Worm (Caenorhabditis elegans) whole organism, early embryonic: ENCODE results near the gene C09G12.5.

Experiments
- B0310.2 ChIP-seq: sonication (generic microtip); optimal IDR thresholded peaks from 2 replicates; lab custom pipeline; 2016; ENCODE audit warnings: mild to moderate bottlenecking, missing genetic modification characterization, missing compliant biosample characterization
- F13C5.2 ChIP-seq: sonication (generic microtip); optimal IDR thresholded peaks from 2 replicates; lab custom pipeline; 2017; ENCODE audit warnings: mild to moderate bottlenecking, missing genetic modification characterization, inconsistent platforms, missing compliant biosample characterization
- aly-1 ChIP-seq: sonication (generic microtip); optimal IDR thresholded peaks from 2 replicates; lab custom pipeline; 2016; ENCODE audit warnings: missing genetic modification characterization, missing compliant biosample characterization
- ama-1 ChIP-seq: fragments of 150-350 bp; optimal IDR thresholded peaks from 2 replicates; lab custom pipeline; 2014
- ceh-13 ChIP-seq: fragments of 200-800 bp; sonication (Bioruptor generic); optimal IDR thresholded peaks from 2 replicates; lab custom pipeline; 2018; ENCODE audit warnings: mild to moderate bottlenecking, missing genetic modification characterization, missing compliant biosample characterization
- ceh-36 ChIP-seq: sonication (generic microtip); optimal IDR thresholded peaks from 2 replicates; lab custom pipeline; 2016; ENCODE audit warnings: missing genetic modification characterization, inconsistent platforms, missing compliant biosample characterization
- ets-7 ChIP-seq: sonication (generic microtip); optimal IDR thresholded peaks from 2 replicates; lab custom pipeline; 2016; ENCODE audit warnings: missing genotype, missing genetic modification characterization, missing compliant biosample characterization
- flt-1 ChIP-seq: fragments of 200-800 bp; sonication (Bioruptor generic); IDR thresholded peaks from 2 replicates; pipeline ENCODE4 v1.3.6; 2022; ENCODE audit warnings: missing genetic modification characterization, missing compliant biosample characterization
- hmbx-1 ChIP-seq: sonication (generic microtip); optimal IDR thresholded peaks from 2 replicates; lab custom pipeline; 2016; ENCODE audit warnings: mild to moderate bottlenecking, missing genetic modification characterization, missing compliant biosample characterization
- hmg-4 ChIP-seq: fragments of 200-800 bp; sonication (Bioruptor generic); optimal IDR thresholded peaks from 2 replicates; lab custom pipeline; 2018; ENCODE audit warnings: mild to moderate bottlenecking, missing genetic modification characterization, missing compliant biosample characterization
- hnd-1 ChIP-seq: sonication (generic microtip); optimal IDR thresholded peaks from 2 replicates; lab custom pipeline; 2016; ENCODE audit warnings: missing genetic modification characterization, missing compliant biosample characterization
- pes-1 ChIP-seq: fragments of 200-800 bp; sonication (Bioruptor generic); IDR thresholded peaks from 2 replicates; pipeline ENCODE4 v1.3.6; 2022; ENCODE audit warnings: missing genetic modification reagents, missing genetic modification characterization, missing compliant biosample characterization
- scrt-1 ChIP-seq: fragments of 200-800 bp; sonication (Bioruptor generic); IDR thresholded peaks from 2 replicates; pipeline ENCODE4 v1.3.6; 2022; ENCODE audit warnings: missing genetic modification characterization, missing compliant biosample characterization
- sea-1 ChIP-seq: fragments of 200-800 bp; sonication (Bioruptor generic); conservative IDR thresholded peaks from 2 replicates; pipeline ENCODE4 v1.3.6; 2022; ENCODE audit warnings: missing genetic modification characterization, missing compliant biosample characterization
- tbx-11 ChIP-seq: fragments of 200-800 bp; sonication (Bioruptor generic); IDR thresholded peaks from 2 replicates; pipeline ENCODE4 v1.3.6; 2022; ENCODE audit warnings: missing genetic modification characterization, missing compliant biosample characterization
- tbx-37 ChIP-seq: fragments of 200-800 bp; sonication (Bioruptor generic); conservative IDR thresholded peaks from 2 replicates; pipeline ENCODE4 v1.3.6; 2022; ENCODE audit warnings: missing genetic modification reagents, missing genetic modification characterization, missing compliant biosample characterization
- tra-4 ChIP-seq: sonication (generic microtip); optimal IDR thresholded peaks from 2 replicates; lab custom pipeline; 2017; ENCODE audit warnings: missing genetic modification characterization, missing compliant biosample characterization

C09G12.5 gene

DNA sequence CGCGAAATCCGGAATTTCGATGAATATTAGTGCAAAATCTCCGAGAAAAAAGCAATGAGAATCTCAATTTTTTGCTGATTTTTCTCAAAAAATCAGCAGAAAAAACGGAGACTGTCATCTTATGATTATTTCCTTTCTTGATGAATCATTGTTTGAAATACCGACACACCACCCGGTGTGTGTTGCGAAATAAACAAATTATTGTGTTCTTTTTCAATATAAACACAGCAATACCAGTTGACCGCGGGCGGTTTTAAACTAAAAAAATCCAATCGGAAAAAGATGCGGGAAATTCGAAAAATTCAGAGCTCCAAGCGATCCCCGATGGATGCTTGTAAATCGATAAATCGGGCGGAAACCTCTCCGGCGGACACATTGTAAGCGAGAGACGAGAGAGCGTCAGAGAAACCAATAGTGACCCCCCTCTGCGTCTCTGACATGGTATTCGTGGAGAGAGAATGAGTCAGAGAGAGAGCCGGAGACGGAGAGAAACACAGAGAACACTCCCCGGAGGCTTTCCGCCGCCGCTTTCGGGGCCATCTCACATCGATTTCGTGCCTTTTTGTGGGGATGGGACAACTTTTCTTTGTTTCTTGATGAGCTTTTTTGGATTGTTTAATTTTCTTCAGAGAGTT lies 36.4 kb downstream of the C09G12.5 start:
- TF ChIP-seq sea-1 (GFP tag; lab: Robert Waterston, UW) = no peak
- no peak for TF ChIP-seq flt-1 (GFP tag; lab: Robert Waterston, UW)
- TF ChIP-seq tbx-37 (GFP tag; lab: Robert Waterston, UW) = no peak
- TF ChIP-seq tra-4 = no peak
- no peak for TF ChIP-seq ceh-36
- peak; percentile 65 for TF ChIP-seq hmg-4

DNA sequence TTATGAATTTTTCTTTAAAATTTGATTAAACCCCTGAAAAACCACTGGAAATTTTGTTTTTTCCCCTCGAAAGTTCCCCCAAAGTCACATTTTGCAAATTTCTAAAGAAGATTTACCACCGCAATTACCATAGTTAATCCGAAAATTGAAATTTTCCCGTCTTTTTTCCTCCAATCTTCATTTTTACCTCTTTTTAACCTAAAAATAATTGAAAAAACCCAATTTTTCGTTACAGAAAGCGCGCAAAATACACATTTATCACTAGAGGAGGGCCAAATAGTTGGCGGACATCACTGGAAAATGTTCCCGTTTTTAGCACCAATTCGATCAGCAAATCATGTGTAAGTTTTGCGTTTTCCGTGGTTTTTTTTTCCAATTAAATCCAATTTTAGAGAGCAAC lies 37.5 kb downstream of the C09G12.5 start, which contains the start of gene unc-33:
unc-33 (plus strand) TSS at position 301 of the 400 bp plus-strand sequence.
- TF ChIP-seq hnd-1 (no peak), ceh-36 (no peak), tra-4 (no peak), scrt-1 (GFP tag; lab: Robert Waterston, UW) (no peak), tbx-11 (GFP tag; lab: Robert Waterston, UW) (no peak), B0310.2 (tag; lab: Kevin White, UChicago) (no peak), pes-1 (GFP tag; lab: Robert Waterston, UW) (no peak), ets-7 (tag; lab: Kevin White, UChicago) (no peak), F13C5.2 (tag; lab: Kevin White, UChicago) (no peak), hmbx-1 (no peak), sea-1 (GFP tag; lab: Robert Waterston, UW) (no peak), ceh-13 (no peak), aly-1 (tag; lab: Kevin White, UChicago) (no peak), tbx-37 (GFP tag; lab: Robert Waterston, UW) (no peak)

ce11 chrIV:3517582-3517981 lies 38.4 kb downstream of the C09G12.5 start:
- TF ChIP-seq flt-1 (GFP tag; lab: Robert Waterston, UW) (no peak), ceh-13 (no peak), scrt-1 (GFP tag; lab: Robert Waterston, UW) (no peak), ama-1 (lab: Kevin White, UChicago) (no peak), ceh-36 (no peak), F13C5.2 (tag; lab: Kevin White, UChicago) (no peak), ets-7 (tag; lab: Kevin White, UChicago) (no peak), hnd-1 (no peak), tbx-37 (GFP tag; lab: Robert Waterston, UW) (no peak)

- TF ChIP-seq tra-4 (no peak), F13C5.2 (tag; lab: Kevin White, UChicago) (no peak), ets-7 (tag; lab: Kevin White, UChicago) (no peak), tbx-11 (GFP tag; lab: Robert Waterston, UW) (no peak), hmbx-1 (no peak), ama-1 (lab: Kevin White, UChicago) (no peak), tbx-37 (GFP tag; lab: Robert Waterston, UW) (no peak), B0310.2 (tag; lab: Kevin White, UChicago) (no peak), hnd-1 (no peak), ceh-13 (no peak), ceh-36 (no peak), flt-1 (GFP tag; lab: Robert Waterston, UW) (no peak), hmg-4 (no peak), aly-1 (tag; lab: Kevin White, UChicago) (no peak), scrt-1 (GFP tag; lab: Robert Waterston, UW) (no peak), sea-1 (GFP tag; lab: Robert Waterston, UW) (no peak), pes-1 (GFP tag; lab: Robert Waterston, UW) (no peak)
These were observed 40.2 kb downstream of the C09G12.5 start for ce11 chrIV:3519352-3519751.

DNA sequence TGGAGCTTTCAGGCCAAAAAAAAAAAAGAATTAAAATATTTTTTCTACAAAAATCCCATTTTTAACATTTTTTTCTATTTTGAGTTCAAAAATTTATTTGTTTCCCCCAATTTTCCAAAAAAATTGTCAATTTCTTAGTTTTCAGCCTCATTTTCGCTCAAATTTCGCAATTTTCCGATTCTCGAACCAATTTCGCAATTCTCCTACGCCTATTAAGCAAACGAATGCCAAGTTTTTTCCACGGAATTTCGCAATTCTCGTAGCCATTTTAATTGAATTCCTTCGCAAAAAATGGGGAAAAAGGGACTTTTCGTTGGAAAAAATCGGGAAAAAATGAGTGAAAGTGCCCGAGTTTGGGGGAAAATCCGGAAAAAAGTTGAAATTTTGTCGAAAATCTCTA lies 41.2 kb downstream of the C09G12.5 start:
- no peak for TF ChIP-seq ceh-36
- TF ChIP-seq ets-7 (tag; lab: Kevin White, UChicago) = no peak
- no peak for TF ChIP-seq scrt-1 (GFP tag; lab: Robert Waterston, UW)
- no peak for TF ChIP-seq tbx-11 (GFP tag; lab: Robert Waterston, UW)
- TF ChIP-seq B0310.2 (tag; lab: Kevin White, UChicago) = no peak
- TF ChIP-seq sea-1 (GFP tag; lab: Robert Waterston, UW) = no peak
- TF ChIP-seq ceh-13 = no peak
- no peak for TF ChIP-seq hnd-1
- TF ChIP-seq pes-1 (GFP tag; lab: Robert Waterston, UW) = no peak
- no peak for TF ChIP-seq ama-1 (lab: Kevin White, UChicago)
- TF ChIP-seq F13C5.2 (tag; lab: Kevin White, UChicago) = no peak
- TF ChIP-seq flt-1 (GFP tag; lab: Robert Waterston, UW) = no peak

DNA sequence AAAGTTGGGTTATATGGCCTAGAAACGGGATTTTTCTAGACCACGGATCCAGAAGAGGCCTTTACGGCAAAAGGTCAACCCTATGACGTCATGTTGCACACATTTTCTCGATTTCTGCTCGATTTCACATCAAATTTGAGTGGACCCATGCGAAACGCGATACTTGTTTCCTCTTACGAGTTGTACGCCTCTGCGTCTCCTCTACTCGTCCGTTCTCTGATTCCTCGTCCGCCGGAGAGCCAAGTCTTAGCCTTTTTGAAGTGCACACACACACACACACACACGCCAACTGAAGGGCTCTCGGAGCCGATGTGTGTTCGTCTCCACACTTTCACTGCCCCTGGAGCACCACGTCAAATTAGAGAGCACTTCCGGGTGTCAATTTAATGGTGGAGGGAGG lies 41.8 kb downstream of the C09G12.5 start:
- TF ChIP-seq sea-1 (GFP tag; lab: Robert Waterston, UW) (no peak), aly-1 (tag; lab: Kevin White, UChicago) (no peak), tbx-11 (GFP tag; lab: Robert Waterston, UW) (no peak), flt-1 (GFP tag; lab: Robert Waterston, UW) (0 out of 2 replicates have a peak, but pooled peaks have one; percentile 9), B0310.2 (tag; lab: Kevin White, UChicago) (no peak)

DNA sequence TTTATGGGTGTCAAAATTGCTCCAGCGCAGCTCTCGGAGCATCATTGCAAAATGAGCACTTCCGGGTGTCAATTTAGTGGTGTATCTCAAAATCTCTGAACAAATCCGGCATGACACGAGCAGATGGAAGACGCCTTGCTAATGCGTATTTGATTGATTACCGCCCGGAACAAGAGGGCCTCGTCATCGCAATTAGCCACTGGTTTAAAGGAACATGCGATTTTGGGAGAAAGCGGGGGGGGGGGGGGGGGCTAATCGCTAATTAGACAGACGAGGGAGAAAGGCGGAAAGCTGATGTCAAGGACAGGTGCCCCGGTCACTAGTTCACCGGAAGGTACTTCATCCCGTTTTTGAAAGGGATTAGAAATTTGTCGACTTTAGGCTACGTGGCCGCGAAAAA lies 42.6 kb downstream of the C09G12.5 start:
- TF ChIP-seq ama-1 (lab: Kevin White, UChicago) (no peak), ceh-36 (peak; percentile 39), ceh-13 (no peak), tbx-11 (GFP tag; lab: Robert Waterston, UW) (no peak), flt-1 (GFP tag; lab: Robert Waterston, UW) (0 out of 2 replicates have a peak, but pooled peaks have one; percentile 18), F13C5.2 (tag; lab: Kevin White, UChicago) (no peak)

DNA sequence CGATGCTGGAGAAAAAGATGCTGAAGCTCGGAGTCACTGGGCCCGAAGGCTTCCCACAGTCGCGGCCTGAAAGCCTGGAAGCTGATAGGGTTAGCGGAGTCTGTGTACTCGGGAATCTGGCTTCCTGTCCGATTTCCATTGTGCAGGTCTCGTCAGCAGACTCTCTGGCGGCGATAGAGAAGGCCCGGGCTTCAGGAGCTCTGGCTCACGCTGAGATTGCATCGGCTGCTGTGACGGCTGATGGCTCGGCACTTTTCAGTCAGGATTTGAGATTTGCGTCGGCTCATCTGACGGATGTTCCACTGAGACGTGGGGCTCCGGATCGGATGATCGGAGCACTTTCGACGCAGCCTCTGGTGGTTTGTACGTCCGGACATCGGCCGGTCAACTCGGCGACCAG lies 44.3 kb downstream of the C09G12.5 start:
- TF ChIP-seq B0310.2 (tag; lab: Kevin White, UChicago) (no peak), scrt-1 (GFP tag; lab: Robert Waterston, UW) (0 out of 2 replicates have a peak, but pooled peaks have one; percentile 29), F13C5.2 (tag; lab: Kevin White, UChicago) (no peak)
